Fruit fly (Drosophila melanogaster): ENCODE measurements around the gene CG46440.

- no peak for TF ChIP-seq insv (optimal IDR thresholded peaks at IDR 0.05)
- no peak for TF ChIP-seq psq (optimal IDR thresholded peaks at IDR 0.05)
Measured at dm6 chrX:15891606-15892345, 34.2 kb upstream of the CG46440 start, which contains the start of gene shi.

Measured in Kc167 (cell line).